Worm (Caenorhabditis elegans) whole organism, L4 larva: ENCODE measurements around the gene lpr-3.
A peak's percentile ranks its signal among the peaks of the same experiment; 100 is the strongest.

Experiments
- D1046.2 ChIP-seq: fragments of 200-800 bp; sonication (Bioruptor generic); IDR thresholded peaks from 2 replicates; pipeline ENCODE4 v1.3.6; 2022; ENCODE audit warnings: missing genetic modification characterization, missing compliant biosample characterization
- F10B5.3 ChIP-seq: sonication (generic microtip); optimal IDR thresholded peaks from 2 replicates; lab custom pipeline; 2016; ENCODE audit warnings: mild to moderate bottlenecking, missing genetic modification characterization, missing compliant biosample characterization
- F37D6.2 ChIP-seq: sonication (generic microtip); optimal IDR thresholded peaks from 2 replicates; lab custom pipeline; 2016; ENCODE audit warnings: mild to moderate bottlenecking, missing genetic modification characterization, missing compliant biosample characterization
- F44E2.7 ChIP-seq: fragments of 200-800 bp; sonication (Bioruptor generic); IDR thresholded peaks from 2 replicates; pipeline ENCODE4 v2.1.2; 2022; ENCODE audit warnings: missing genetic modification characterization, missing compliant biosample characterization
- T26A8.4 ChIP-seq: fragments of 200-800 bp; sonication (Bioruptor generic); IDR thresholded peaks from 2 replicates; pipeline ENCODE4 v1.3.6; 2022; ENCODE audit warnings: missing genetic modification characterization, missing compliant biosample characterization
- ZK337.2 ChIP-seq: fragments of 200-800 bp; sonication (Bioruptor generic); IDR thresholded peaks from 2 replicates; pipeline ENCODE4 v1.3.6; 2022; ENCODE audit warnings: missing genetic modification reagents, missing genetic modification characterization, missing compliant biosample characterization
- aha-1 ChIP-seq: fragments of 150-350 bp; peaks from one replicate; lab custom pipeline; 2014; ENCODE audit warnings: missing biosample characterization, missing genetic modification characterization
- ama-1 ChIP-seq: fragments of 150-350 bp; optimal IDR thresholded peaks from 2 replicates; lab custom pipeline; 2014; ENCODE audit warnings: inconsistent platforms, mixed read lengths
- ceh-20 ChIP-seq: fragments of 200-800 bp; sonication (Bioruptor generic); IDR thresholded peaks from 2 replicates; pipeline ENCODE4 v1.3.6; 2022; ENCODE audit warnings: missing genetic modification reagents, missing genetic modification characterization, missing compliant biosample characterization
- ceh-44 ChIP-seq: fragments of 200-800 bp; sonication (Bioruptor generic); IDR thresholded peaks from 2 replicates; pipeline ENCODE4 v1.3.6; 2022; ENCODE audit warnings: missing genetic modification reagents, missing genetic modification characterization, missing compliant biosample characterization
- ces-1 ChIP-seq: fragments of 150-350 bp; sonication (generic microtip); optimal IDR thresholded peaks from 4 replicates; lab custom pipeline; 2014; ENCODE audit warnings: missing biosample characterization, missing genetic modification reagents, missing genetic modification characterization
- cey-2 ChIP-seq: sonication (generic microtip); optimal IDR thresholded peaks from 3 replicates; lab custom pipeline; 2017; ENCODE audit warnings: missing genetic modification characterization, mild to moderate bottlenecking, missing compliant biosample characterization, antibody characterized with exemption, borderline replicate concordance; ENCODE audit not compliant: insufficient read depth
- dmd-6 ChIP-seq: fragments of 200-800 bp; sonication (Bioruptor generic); IDR thresholded peaks from 2 replicates; pipeline ENCODE4 v1.3.6; 2022; ENCODE audit warnings: missing genetic modification reagents, missing genetic modification characterization, missing compliant biosample characterization
- dpl-1 ChIP-seq: fragments of 150-350 bp; optimal IDR thresholded peaks from 2 replicates; lab custom pipeline; 2014; ENCODE audit warnings: missing biosample characterization, missing genetic modification reagents, missing genetic modification characterization
- duxl-1 ChIP-seq: sonication (generic microtip); optimal IDR thresholded peaks from 2 replicates; lab custom pipeline; 2016; ENCODE audit warnings: mild to moderate bottlenecking, missing genetic modification characterization, moderate library complexity, missing compliant biosample characterization; ENCODE audit not compliant: poor library complexity
- egl-27 ChIP-seq: sonication (generic microtip); optimal IDR thresholded peaks from 3 replicates; lab custom pipeline; 2017; ENCODE audit warnings: missing biosample characterization, missing genetic modification reagents, missing genetic modification characterization
- fos-1 ChIP-seq: fragments of 150-350 bp; optimal IDR thresholded peaks from 2 replicates; lab custom pipeline; 2014; ENCODE audit warnings: missing biosample characterization, missing genetic modification characterization
- gei-8 ChIP-seq: fragments of 200-800 bp; sonication (Bioruptor generic); optimal IDR thresholded peaks from 2 replicates; lab custom pipeline; 2018; ENCODE audit warnings: mild to moderate bottlenecking, missing genetic modification characterization, missing compliant biosample characterization
- hmg-1.1 ChIP-seq: fragments of 200-800 bp; sonication (Bioruptor generic); IDR thresholded peaks from 2 replicates; pipeline ENCODE4 v1.3.6; 2022; ENCODE audit warnings: missing genetic modification reagents, missing genetic modification characterization, missing compliant biosample characterization
- lin-1 ChIP-seq: fragments of 200-800 bp; sonication (Bioruptor generic); IDR thresholded peaks from 2 replicates; pipeline ENCODE4 v1.3.6; 2022; ENCODE audit warnings: missing genetic modification reagents, missing genetic modification characterization, missing compliant biosample characterization
- lin-13 ChIP-seq: fragments of 150-350 bp; optimal IDR thresholded peaks from 2 replicates; lab custom pipeline; 2014; ENCODE audit warnings: missing biosample characterization, missing genetic modification reagents, missing genetic modification characterization
- lin-15B ChIP-seq: fragments of 150-350 bp; sonication (generic microtip); optimal IDR thresholded peaks from 3 replicates; lab custom pipeline; 2014; ENCODE audit warnings: missing biosample characterization, missing genetic modification characterization
- lin-29 ChIP-seq: fragments of 200-800 bp; sonication (Bioruptor generic); IDR thresholded peaks from 2 replicates; pipeline ENCODE4 v1.3.6; 2022; ENCODE audit warnings: missing genetic modification reagents, missing genetic modification characterization, missing compliant biosample characterization
- lin-38 ChIP-seq: fragments of 200-800 bp; sonication (Bioruptor generic); IDR thresholded peaks from 2 replicates; pipeline ENCODE4 v1.3.6; 2022; ENCODE audit warnings: missing genetic modification reagents, missing genetic modification characterization, missing compliant biosample characterization
- lsy-2 ChIP-seq, 2 experiments: fragments of 150-350 bp in 1 of 2; sonication (generic microtip) in 1 of 2; optimal IDR thresholded peaks; 2 replicates each; lab custom pipeline; 2014 to 2017; ENCODE audit warnings: missing biosample characterization in 2 of 2, missing genetic modification characterization in 2 of 2
- mep-1 ChIP-seq: fragments of 150-350 bp; sonication (generic microtip); optimal IDR thresholded peaks from 3 replicates; lab custom pipeline; 2014; ENCODE audit warnings: missing biosample characterization, missing genetic modification characterization
- mxl-3 ChIP-seq: fragments of 200-800 bp; sonication (Bioruptor generic); optimal IDR thresholded peaks from 2 replicates; lab custom pipeline; 2018; ENCODE audit warnings: mild to moderate bottlenecking, missing genetic modification characterization, missing compliant biosample characterization
- nhr-237 ChIP-seq: sonication (generic microtip); optimal IDR thresholded peaks from 2 replicates; lab custom pipeline; 2017; ENCODE audit warnings: missing biosample characterization, missing genetic modification characterization
- nhr-48 ChIP-seq: sonication (generic microtip); optimal IDR thresholded peaks from 2 replicates; lab custom pipeline; 2016; ENCODE audit warnings: mild to moderate bottlenecking, missing genetic modification characterization, missing compliant biosample characterization
- nhr-77 ChIP-seq: fragments of 150-350 bp; optimal IDR thresholded peaks from 2 replicates; lab custom pipeline; 2014; ENCODE audit warnings: missing biosample characterization, missing genetic modification characterization
- saeg-2 ChIP-seq: fragments of 200-800 bp; sonication (Bioruptor generic); IDR thresholded peaks from 2 replicates; pipeline ENCODE4 v1.3.6; 2022; ENCODE audit warnings: missing genetic modification reagents, missing genetic modification characterization, missing compliant biosample characterization
- sdz-12 ChIP-seq: fragments of 200-800 bp; sonication (Bioruptor generic); optimal IDR thresholded peaks from 2 replicates; lab custom pipeline; 2018; ENCODE audit warnings: mild to moderate bottlenecking, missing genetic modification characterization, missing compliant biosample characterization
- set-16 ChIP-seq: fragments of 200-800 bp; sonication (Bioruptor generic); IDR thresholded peaks from 2 replicates; pipeline ENCODE4 v1.3.6; 2022; ENCODE audit warnings: missing genetic modification reagents, missing genetic modification characterization, missing compliant biosample characterization
- skn-1 ChIP-seq: fragments of 150-350 bp; optimal IDR thresholded peaks from 2 replicates; lab custom pipeline; 2014; ENCODE audit warnings: missing biosample characterization, missing genetic modification characterization
- snpc-1.2 ChIP-seq: fragments of 200-800 bp; sonication (Bioruptor generic); IDR thresholded peaks from 2 replicates; pipeline ENCODE4 v1.3.6; 2022; ENCODE audit warnings: missing genetic modification reagents, missing genetic modification characterization, missing compliant biosample characterization
- unc-130 ChIP-seq: sonication (generic microtip); optimal IDR thresholded peaks from 2 replicates; lab custom pipeline; 2016; ENCODE audit warnings: missing genetic modification reagents, missing genetic modification characterization, missing compliant biosample characterization
- unc-39 ChIP-seq: sonication (generic microtip); optimal IDR thresholded peaks from 2 replicates; lab custom pipeline; 2017; ENCODE audit warnings: missing biosample characterization, missing genetic modification characterization
- unc-62 ChIP-seq, 3 experiments: fragments of 150-350 bp in 1 of 3; sonication (generic microtip); optimal IDR thresholded peaks in 2 of 3; peaks in 1 of 3; 1 replicate in 1 of 3; 2 replicates in 2 of 3; lab custom pipeline; 2014 to 2017; ENCODE audit warnings: missing biosample characterization in 3 of 3, missing genetic modification characterization in 3 of 3, missing genetic modification reagents in 3 of 3, missing genotype in 1 of 3
- vab-7 ChIP-seq: fragments of 200-800 bp; sonication (Bioruptor generic); IDR thresholded peaks from 2 replicates; pipeline ENCODE4 v1.3.6; 2022; ENCODE audit warnings: missing genetic modification reagents, missing genetic modification characterization, missing compliant biosample characterization
- zag-1 ChIP-seq: fragments of 150-350 bp; optimal IDR thresholded peaks from 2 replicates; lab custom pipeline; 2014; ENCODE audit warnings: missing biosample characterization, missing genetic modification characterization
- ztf-11 ChIP-seq: fragments of 150-350 bp; optimal IDR thresholded peaks from 2 replicates; lab custom pipeline; 2014; ENCODE audit warnings: missing biosample characterization, missing genetic modification characterization

The lpr-3 gene

ce11 chrX:11095480-11095879 lies 38.3 kb downstream of the lpr-3 start (continued):
- no peak for TF ChIP-seq skn-1 (tag; lab: Kevin White, UChicago)
- TF ChIP-seq dmd-6, result peak; percentile 88
- peak; percentile 93 for TF ChIP-seq F37D6.2 (tag; lab: Kevin White, UChicago)
- peak in 1 of 2 experiments; percentile 95 for TF ChIP-seq unc-62 (GFP tag; optimal IDR thresholded peaks at IDR 0.05 in 1 of 2; lab: Kevin White, UChicago)
- no peak for TF ChIP-seq unc-62 (tag; optimal IDR thresholded peaks at IDR 0.05; lab: Kevin White, UChicago)
- TF ChIP-seq F10B5.3 (tag; lab: Kevin White, UChicago), result peak; percentile 78
- peak; percentile 50 for TF ChIP-seq dpl-1
- TF ChIP-seq duxl-1 (tag; lab: Kevin White, UChicago), result peak; percentile 93
- TF ChIP-seq T26A8.4 (GFP tag; lab: Robert Waterston, UW), result no peak
- TF ChIP-seq cey-2 (tag; lab: Kevin White, UChicago), result no peak
- TF ChIP-seq mxl-3 (GFP tag; lab: Kevin White, UChicago), result peak; percentile 71
- TF ChIP-seq zag-1 (tag; lab: Kevin White, UChicago), result no peak
- peak; percentile 75; the same call in 1 of the 2 replicates for TF ChIP-seq ceh-44 (GFP tag; lab: Robert Waterston, UW)
- peak; percentile 78 for TF ChIP-seq lin-38 (GFP tag; lab: Robert Waterston, UW)
- peak; percentile 92 for TF ChIP-seq snpc-1.2
- peak; percentile 89 for TF ChIP-seq ceh-20
- TF ChIP-seq saeg-2, result 0 out of 2 replicates have a peak, but pooled peaks have one; percentile 73
- peak in 1 of 2 experiments; percentile 25 for TF ChIP-seq lsy-2 (tag; optimal IDR thresholded peaks at IDR 0.05; lab: Kevin White, UChicago)
- no peak for TF ChIP-seq unc-39
- TF ChIP-seq nhr-48 (tag; lab: Kevin White, UChicago), result peak; percentile 80
- TF ChIP-seq unc-130 (GFP tag; lab: Kevin White, UChicago), result peak; percentile 29
- peak; percentile 87 for TF ChIP-seq lin-1 (GFP tag; lab: Robert Waterston, UW)
- TF ChIP-seq sdz-12 (GFP tag; lab: Kevin White, UChicago), result peak; percentile 59
- TF ChIP-seq fos-1, result no peak
- no peak for TF ChIP-seq egl-27
- peak; percentile 78; the same call in 1 of the 2 replicates for TF ChIP-seq lin-29
- TF ChIP-seq nhr-77 (tag; lab: Kevin White, UChicago), result peak; percentile 27
- peak; percentile 67 for TF ChIP-seq lin-13 (GFP tag; lab: Kevin White, UChicago)
- no peak for TF ChIP-seq lin-15B (tag; lab: Kevin White, UChicago)
- TF ChIP-seq D1046.2 (GFP tag; lab: Robert Waterston, UW), result peak; percentile 84
- TF ChIP-seq ZK337.2 (GFP tag; lab: Robert Waterston, UW), result peak; percentile 85
- no peak for TF ChIP-seq set-16 (GFP tag; lab: Robert Waterston, UW)

ce11 chrX:11097343-11097742 lies 40.1 kb downstream of the lpr-3 start:
- TF ChIP-seq duxl-1 (tag; lab: Kevin White, UChicago) (no peak), ces-1 (no peak), ama-1 (no peak), aha-1 (tag; lab: Kevin White, UChicago) (peak; percentile 92)

ce11 chrX:11098086-11098485 lies 40.9 kb downstream of the lpr-3 start, which contains the start of gene W02H3.3:
TSS of gene W02H3.3 (minus strand) at chrX:11098186.
- TF ChIP-seq ztf-11 (tag; lab: Kevin White, UChicago), result no peak
- no peak for TF ChIP-seq gei-8 (GFP tag; lab: Kevin White, UChicago)
- no peak for TF ChIP-seq vab-7 (GFP tag; lab: Robert Waterston, UW)
- no peak for TF ChIP-seq mep-1 (tag; lab: Kevin White, UChicago)
- TF ChIP-seq lin-13 (GFP tag; lab: Kevin White, UChicago), result no peak
- no peak for TF ChIP-seq hmg-1.1 (GFP tag; lab: Robert Waterston, UW)
- no peak for TF ChIP-seq set-16 (GFP tag; lab: Robert Waterston, UW)
- no peak for TF ChIP-seq F44E2.7 (GFP tag; lab: Robert Waterston, UW)
- TF ChIP-seq nhr-237 (tag; lab: Kevin White, UChicago), result no peak
- TF ChIP-seq lsy-2 (tag; optimal IDR thresholded peaks at IDR 0.05; lab: Kevin White, UChicago), result no peak
- TF ChIP-seq lin-29, result no peak
- TF ChIP-seq, all 104 proteins: peak for 0
